Worm (Caenorhabditis elegans): ENCODE data around the gene srv-6.

DNA sequence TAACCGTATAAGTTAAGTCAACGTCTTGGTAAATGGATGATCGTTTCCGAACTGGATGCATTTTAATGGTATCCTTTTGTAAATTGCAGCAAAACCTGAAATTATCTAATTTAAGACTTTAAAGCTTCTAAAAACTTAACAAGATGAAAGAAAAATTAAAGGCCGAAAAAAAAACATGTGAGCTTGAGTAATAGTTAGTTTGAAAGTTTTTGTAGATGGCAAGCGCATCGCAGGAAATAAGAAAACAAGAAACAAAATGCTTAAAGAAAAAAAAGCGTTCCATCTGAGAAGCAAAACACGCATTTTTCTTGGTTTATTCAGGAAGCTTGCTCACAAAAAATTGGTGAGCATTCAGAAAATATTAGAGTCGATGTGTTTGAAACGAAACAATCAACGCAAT is 21.1 kb upstream of the srv-6 start, which contains the start of gene rab-37:
- TF ChIP-seq rcor-1 (GFP tag; IDR thresholded peaks at IDR 0.05) (no peak), chd-7 (tag; optimal IDR thresholded peaks at IDR 0.05) (no peak), snpc-4 (GFP tag; optimal IDR thresholded peaks at IDR 0.05) (no peak), snpc-4 (tag; optimal IDR thresholded peaks at IDR 0.05) (no peak), ama-1 (optimal IDR thresholded peaks at IDR 0.05) (no peak), ama-1 (GFP tag; optimal IDR thresholded peaks at IDR 0.05) (no peak), ceh-27 (GFP tag; optimal IDR thresholded peaks at IDR 0.05) (no peak)
